Worm (Caenorhabditis elegans) whole organism, L1 larva: ENCODE results near the gene nucl-1.

Source experiments
- C16A3.4 ChIP-seq: fragments of 150-350 bp; optimal IDR thresholded peaks from 2 replicates; lab custom pipeline; 2014; ENCODE audit warnings: missing biosample characterization, missing genetic modification characterization
- C34B4.2 ChIP-seq: sonication (generic microtip); optimal IDR thresholded peaks from 2 replicates; lab custom pipeline; 2017; ENCODE audit warnings: mild to moderate bottlenecking, missing genetic modification characterization, missing compliant biosample characterization
- F16B12.6 ChIP-seq: fragments of 150-350 bp; optimal IDR thresholded peaks from 2 replicates; lab custom pipeline; 2014; ENCODE audit warnings: missing biosample characterization, missing genetic modification characterization
- alr-1 ChIP-seq: fragments of 200-800 bp; sonication (Bioruptor generic); optimal IDR thresholded peaks from 2 replicates; lab custom pipeline; 2018; ENCODE audit warnings: borderline replicate concordance, mild to moderate bottlenecking, missing genetic modification characterization, missing compliant biosample characterization
- blmp-1 ChIP-seq: fragments of 150-350 bp; optimal IDR thresholded peaks from 2 replicates; lab custom pipeline; 2014; ENCODE audit warnings: missing biosample characterization, missing genetic modification characterization
- ceh-63 ChIP-seq: fragments of 200-800 bp; sonication (Bioruptor generic); optimal IDR thresholded peaks from 2 replicates; lab custom pipeline; 2018; ENCODE audit warnings: mild to moderate bottlenecking, missing genetic modification characterization, missing compliant biosample characterization
- ceh-8 ChIP-seq: fragments of 200-800 bp; sonication (Bioruptor generic); optimal IDR thresholded peaks from 2 replicates; lab custom pipeline; 2018; ENCODE audit warnings: mild to moderate bottlenecking, missing genetic modification characterization, moderate library complexity, missing compliant biosample characterization
- dsc-1 ChIP-seq: sonication (generic microtip); optimal IDR thresholded peaks from 2 replicates; lab custom pipeline; 2016; ENCODE audit warnings: mild to moderate bottlenecking, missing genetic modification characterization, missing compliant biosample characterization
- elt-2 ChIP-seq: sonication (generic microtip); optimal IDR thresholded peaks from 2 replicates; lab custom pipeline; 2016; ENCODE audit warnings: missing genetic modification characterization, mild to moderate bottlenecking, inconsistent platforms, missing compliant biosample characterization, missing genetic modification reagents
- fkh-10 ChIP-seq: sonication (generic microtip); optimal IDR thresholded peaks from 2 replicates; lab custom pipeline; 2017; ENCODE audit warnings: missing biosample characterization, missing genetic modification reagents, missing genetic modification characterization
- hlh-17 ChIP-seq: fragments of 200-800 bp; sonication (Bioruptor generic); optimal IDR thresholded peaks from 2 replicates; lab custom pipeline; 2018; ENCODE audit warnings: missing genetic modification characterization, mild to moderate bottlenecking, missing compliant biosample characterization, moderate library complexity, borderline replicate concordance
- hlh-4 ChIP-seq: sonication (generic microtip); optimal IDR thresholded peaks from 2 replicates; lab custom pipeline; 2016; ENCODE audit warnings: mild to moderate bottlenecking, missing genetic modification characterization, missing compliant biosample characterization
- hpl-2 ChIP-seq: fragments of 150-350 bp; optimal IDR thresholded peaks from 2 replicates; lab custom pipeline; 2014; ENCODE audit warnings: missing biosample characterization, missing genetic modification reagents, missing genetic modification characterization
- isw-1 ChIP-seq: fragments of 200-800 bp; sonication (Bioruptor generic); IDR thresholded peaks from 2 replicates; pipeline ENCODE4 v1.3.6; 2022; ENCODE audit warnings: missing genetic modification characterization, missing compliant biosample characterization
- jun-1 ChIP-seq: fragments of 150-350 bp; optimal IDR thresholded peaks from 2 replicates; lab custom pipeline; 2014; ENCODE audit warnings: missing biosample characterization, missing genetic modification reagents, missing genetic modification characterization
- lin-13 ChIP-seq: fragments of 150-350 bp; optimal IDR thresholded peaks from 2 replicates; lab custom pipeline; 2014; ENCODE audit warnings: missing biosample characterization, missing genetic modification reagents, missing genetic modification characterization
- lin-35 ChIP-seq, 2 experiments: fragments of 150-350 bp; optimal IDR thresholded peaks; 2 replicates each; lab custom pipeline; 2014; ENCODE audit warnings: missing biosample characterization in 2 of 2, missing genetic modification characterization in 2 of 2, missing genetic modification reagents in 2 of 2
- lsy-2 ChIP-seq, 2 experiments: fragments of 150-350 bp; optimal IDR thresholded peaks; 2 replicates each; lab custom pipeline; 2014; ENCODE audit warnings: missing biosample characterization in 2 of 2, missing genetic modification characterization in 2 of 2
- mab-9 ChIP-seq: fragments of 200-800 bp; sonication (Bioruptor generic); IDR thresholded peaks from 2 replicates; pipeline ENCODE4 v1.3.6; 2022; ENCODE audit warnings: missing genetic modification reagents, missing genetic modification characterization, missing compliant biosample characterization
- mef-2 ChIP-seq: fragments of 150-350 bp; optimal IDR thresholded peaks from 2 replicates; lab custom pipeline; 2014; ENCODE audit warnings: missing biosample characterization, missing genetic modification characterization
- nhr-11 ChIP-seq: fragments of 150-350 bp; optimal IDR thresholded peaks from 2 replicates; lab custom pipeline; 2014; ENCODE audit warnings: missing biosample characterization, missing genetic modification characterization
- nhr-20 ChIP-seq: sonication (generic microtip); optimal IDR thresholded peaks from 2 replicates; lab custom pipeline; 2016; ENCODE audit warnings: mild to moderate bottlenecking, missing genetic modification characterization, missing compliant biosample characterization
- nhr-47 ChIP-seq: sonication (generic microtip); optimal IDR thresholded peaks from 2 replicates; lab custom pipeline; 2016; ENCODE audit warnings: mild to moderate bottlenecking, missing genetic modification characterization, moderate library complexity, missing compliant biosample characterization
- nhr-71 ChIP-seq: sonication (generic microtip); optimal IDR thresholded peaks from 2 replicates; lab custom pipeline; 2016; ENCODE audit warnings: mild to moderate bottlenecking, missing genetic modification characterization, moderate library complexity, missing compliant biosample characterization
- nhr-84 ChIP-seq: sonication (generic microtip); optimal IDR thresholded peaks from 2 replicates; lab custom pipeline; 2017; ENCODE audit warnings: missing biosample characterization, missing genetic modification characterization
- nhr-85 ChIP-seq: sonication (generic microtip); peaks from one replicate; lab custom pipeline; 2016; ENCODE audit warnings: missing genetic modification characterization, inconsistent platforms, missing compliant biosample characterization
- pag-3 ChIP-seq: sonication (generic microtip); optimal IDR thresholded peaks from 2 replicates; lab custom pipeline; 2017; ENCODE audit warnings: missing genetic modification characterization, mild to moderate bottlenecking, missing compliant biosample characterization, antibody characterized with exemption, borderline replicate concordance; ENCODE audit not compliant: insufficient read depth
- rnt-1 ChIP-seq: sonication (generic microtip); optimal IDR thresholded peaks from 2 replicates; lab custom pipeline; 2016; ENCODE audit warnings: mild to moderate bottlenecking, missing genetic modification characterization, moderate library complexity, missing compliant biosample characterization
- skn-1 ChIP-seq: fragments of 150-350 bp; optimal IDR thresholded peaks from 2 replicates; lab custom pipeline; 2014; ENCODE audit warnings: missing biosample characterization, missing genetic modification characterization
- sup-37 ChIP-seq: fragments of 200-800 bp; sonication (Bioruptor generic); optimal IDR thresholded peaks from 2 replicates; lab custom pipeline; 2018; ENCODE audit warnings: mild to moderate bottlenecking, missing genetic modification characterization, missing compliant biosample characterization
- swsn-7 ChIP-seq: sonication (generic microtip); optimal IDR thresholded peaks from 2 replicates; lab custom pipeline; 2016; ENCODE audit warnings: missing genetic modification characterization, missing compliant biosample characterization
- tlp-1 ChIP-seq: fragments of 150-350 bp; optimal IDR thresholded peaks from 2 replicates; lab custom pipeline; 2014; ENCODE audit warnings: missing biosample characterization, missing genetic modification characterization
- unc-62 ChIP-seq: fragments of 150-350 bp; optimal IDR thresholded peaks from 2 replicates; lab custom pipeline; 2014; ENCODE audit warnings: missing biosample characterization, missing genetic modification reagents, missing genetic modification characterization
- xbp-1 ChIP-seq: sonication (generic microtip); optimal IDR thresholded peaks from 2 replicates; lab custom pipeline; 2016; ENCODE audit warnings: missing genetic modification characterization, missing compliant biosample characterization
- ztf-11 ChIP-seq, 2 experiments: sonication (generic microtip); optimal IDR thresholded peaks; 2 replicates each; lab custom pipeline; 2016 to 2017; ENCODE audit warnings: missing genetic modification characterization in 2 of 2, missing biosample characterization in 1 of 2, missing compliant biosample characterization in 1 of 2

nucl-1 gene

ce11 chrIV:8283214-8283613 lies 6.1 kb downstream of the nucl-1 start:
- TF ChIP-seq hpl-2 (GFP tag; lab: Kevin White, UChicago): no peak
- TF ChIP-seq nhr-11 (tag; lab: Kevin White, UChicago): no peak
- TF ChIP-seq nhr-71: no peak
- TF ChIP-seq alr-1 (tag; lab: Kevin White, UChicago): no peak
- no peak for TF ChIP-seq C34B4.2 (tag; lab: Kevin White, UChicago)
- no peak for TF ChIP-seq lin-13 (GFP tag; lab: Kevin White, UChicago)
- TF ChIP-seq ceh-8: no peak
- no peak for TF ChIP-seq dsc-1 (tag; lab: Kevin White, UChicago)
- TF ChIP-seq, all 84 proteins: peak for 0

- TF ChIP-seq lin-35 (GFP tag; optimal IDR thresholded peaks at IDR 0.05; lab: Kevin White, UChicago) (no peak), pag-3 (no peak), jun-1 (no peak), blmp-1 (tag; lab: Kevin White, UChicago) (no peak), mef-2 (tag; lab: Kevin White, UChicago) (no peak), ceh-63 (GFP tag; lab: Kevin White, UChicago) (no peak), lsy-2 (tag; optimal IDR thresholded peaks at IDR 0.05; lab: Kevin White, UChicago) (no peak), swsn-7 (tag; lab: Kevin White, UChicago) (no peak), C16A3.4 (tag; lab: Kevin White, UChicago) (no peak), F16B12.6 (no peak), nhr-71 (no peak), nhr-47 (no peak), mab-9 (GFP tag; lab: Robert Waterston, UW) (no peak), rnt-1 (tag; lab: Kevin White, UChicago) (no peak), ztf-11 (tag; optimal IDR thresholded peaks at IDR 0.05; lab: Kevin White, UChicago) (no peak), elt-2 (tag; lab: Kevin White, UChicago) (no peak), lin-13 (GFP tag; lab: Kevin White, UChicago) (no peak), tlp-1 (tag; lab: Kevin White, UChicago) (no peak)
Observed at ce11 chrIV:8276609-8277008, 12.7 kb downstream of the nucl-1 start, which contains the start of gene K07H8.12. TSS of gene K07H8.12 (minus strand) at chrIV:8276709.

- TF ChIP-seq nhr-20: no peak
- no peak for TF ChIP-seq mef-2 (tag; lab: Kevin White, UChicago)
- no peak for TF ChIP-seq skn-1 (tag; lab: Kevin White, UChicago)
- TF ChIP-seq swsn-7 (tag; lab: Kevin White, UChicago): no peak
- TF ChIP-seq hlh-4 (tag; lab: Kevin White, UChicago): no peak
- no peak for TF ChIP-seq mab-9 (GFP tag; lab: Robert Waterston, UW)
Observed at ce11 chrIV:8275232-8275631, 14.1 kb downstream of the nucl-1 start, which contains the start of gene K07H8.11. TSS of gene K07H8.11 (minus strand) at chrIV:8275332.

- TF ChIP-seq hlh-17 (GFP tag; lab: Kevin White, UChicago): no peak
- TF ChIP-seq nhr-85: peak; percentile 51
Observed at ce11 chrIV:8273334-8273733, 16.0 kb downstream of the nucl-1 start.

- TF ChIP-seq fkh-10 (GFP tag; lab: Kevin White, UChicago) (no peak), F16B12.6 (no peak), isw-1 (GFP tag; lab: Robert Waterston, UW) (no peak), unc-62 (GFP tag; lab: Kevin White, UChicago) (no peak), nhr-85 (no peak), nhr-84 (tag; lab: Kevin White, UChicago) (no peak), lin-13 (GFP tag; lab: Kevin White, UChicago) (no peak), rnt-1 (tag; lab: Kevin White, UChicago) (no peak), sup-37 (GFP tag; lab: Kevin White, UChicago) (no peak), xbp-1 (tag; lab: Kevin White, UChicago) (no peak)
Observed at ce11 chrIV:8268024-8268423, 21.3 kb downstream of the nucl-1 start, which contains the start of the genes K07H8.5 and K07H8.8. TSS of gene K07H8.5 (plus strand) at chrIV:8268324. TSS of gene K07H8.8 (minus strand) at chrIV:8268412.
